Worm (Caenorhabditis elegans) whole organism, L1 larva: ENCODE results near the gene plg-1.
A peak's percentile ranks its signal among the peaks of the same experiment; 100 is the strongest.

Experiments used
- blmp-1 ChIP-seq: fragments of 150-350 bp; optimal IDR thresholded peaks from 2 replicates; lab custom pipeline; 2014; ENCODE audit warnings: missing biosample characterization, missing genetic modification characterization
- egl-27 ChIP-seq, 2 experiments: fragments of 150-350 bp in 1 of 2; sonication (generic microtip); optimal IDR thresholded peaks; 3 replicates each; lab custom pipeline; 2017 to 2018; ENCODE audit warnings: missing biosample characterization in 2 of 2, missing genetic modification characterization in 2 of 2, missing genetic modification reagents in 2 of 2

DNA sequence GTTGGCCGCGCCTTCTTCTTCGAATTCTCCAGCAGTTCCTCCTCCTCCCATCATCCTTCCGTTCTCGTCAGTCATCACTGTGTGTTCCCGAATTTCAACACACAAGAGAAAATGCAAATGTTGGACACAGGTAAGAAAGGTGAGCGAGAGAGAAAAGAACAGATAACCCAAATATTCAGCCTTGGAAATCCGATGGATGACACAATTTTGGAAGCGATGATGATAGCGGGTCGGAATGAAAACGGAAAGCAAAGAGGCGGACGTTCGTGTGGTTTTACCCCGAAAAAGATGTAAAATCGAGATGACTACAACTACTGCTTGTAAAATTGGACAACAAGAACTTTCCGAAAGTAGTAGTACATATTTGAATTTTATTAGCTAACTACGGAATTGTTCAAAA, 12.2 kb upstream of the plg-1 start:
- TF ChIP-seq egl-27 (tag; optimal IDR thresholded peaks at IDR 0.05; lab: Kevin White, UChicago) (no peak), blmp-1 (peak; percentile 73)
